Worm (Caenorhabditis elegans): ENCODE measurements around the gene nspg-7.2.

nspg-7.2 gene

ce11 chrIII:3279304-3279703, 21.1 kb upstream of the nspg-7.2 start (continued):
- no peak for TF ChIP-seq hlh-6 (tag; optimal IDR thresholded peaks at IDR 0.05)
- TF ChIP-seq fax-1 (tag; optimal IDR thresholded peaks at IDR 0.05) = no peak
- peak; percentile 1 for TF ChIP-seq K09A11.1 (tag; optimal IDR thresholded peaks at IDR 0.05; ENCODE audit: insufficient read depth)
- TF ChIP-seq ceh-34 (tag; optimal IDR thresholded peaks at IDR 0.05) = no peak
- no peak for TF ChIP-seq nhr-11 (tag; optimal IDR thresholded peaks at IDR 0.05)
- TF ChIP-seq unc-86 (tag; optimal IDR thresholded peaks at IDR 0.05) = no peak
- TF ChIP-seq ztf-16 (tag; optimal IDR thresholded peaks at IDR 0.05) = no peak
- TF ChIP-seq hlh-13 (GFP tag; optimal IDR thresholded peaks at IDR 0.05) = no peak
- no peak for TF ChIP-seq zip-5 (tag; optimal IDR thresholded peaks at IDR 0.05)
- TF ChIP-seq pha-4 (tag; optimal IDR thresholded peaks at IDR 0.05) = no peak
- no peak for TF ChIP-seq pqm-1 (tag; optimal IDR thresholded peaks at IDR 0.05)
- no peak for TF ChIP-seq ceh-48 (tag; optimal IDR thresholded peaks at IDR 0.05)
- no peak for TF ChIP-seq rnt-1 (tag; optimal IDR thresholded peaks at IDR 0.05)
- TF ChIP-seq fkh-6 (tag; optimal IDR thresholded peaks at IDR 0.05) = no peak
- TF ChIP-seq npax-4 (tag; optimal IDR thresholded peaks at IDR 0.05) = no peak
- TF ChIP-seq dve-1 (tag; optimal IDR thresholded peaks at IDR 0.05) = peak; percentile 54
- TF ChIP-seq lim-6 (tag; optimal IDR thresholded peaks at IDR 0.05) = no peak
- no peak for TF ChIP-seq nhr-232 (tag; optimal IDR thresholded peaks at IDR 0.05)
- TF ChIP-seq C08G9.2 (tag; optimal IDR thresholded peaks at IDR 0.05) = no peak
- no peak for TF ChIP-seq ceh-22 (tag; optimal IDR thresholded peaks at IDR 0.05)
- no peak for TF ChIP-seq pag-3 (tag; optimal IDR thresholded peaks at IDR 0.05; ENCODE audit: borderline replicate concordance)
- no peak for TF ChIP-seq Y22D7AL.16 (tag; optimal IDR thresholded peaks at IDR 0.05)
- peak; percentile 3 for TF ChIP-seq tbx-2 (tag; optimal IDR thresholded peaks at IDR 0.05)
- no peak for TF ChIP-seq gmeb-2 (tag; optimal IDR thresholded peaks at IDR 0.05)
- no peak for TF ChIP-seq madf-2 (tag; optimal IDR thresholded peaks at IDR 0.05)
- no peak for TF ChIP-seq hlh-15 (tag; optimal IDR thresholded peaks at IDR 0.05)
- peak; percentile 22 for TF ChIP-seq ceh-31 (tag; optimal IDR thresholded peaks at IDR 0.05)
- no peak for TF ChIP-seq odd-2 (tag; optimal IDR thresholded peaks at IDR 0.05)
- TF ChIP-seq pat-9 (tag; optimal IDR thresholded peaks at IDR 0.05) = no peak
- no peak for TF ChIP-seq ceh-9 (tag; optimal IDR thresholded peaks at IDR 0.05)
- TF ChIP-seq ceh-45 (GFP tag; IDR thresholded peaks at IDR 0.05) = no peak

- TF ChIP-seq pros-1 (tag; optimal IDR thresholded peaks at IDR 0.05) (no peak), pha-4 (tag; optimal IDR thresholded peaks at IDR 0.05) (no peak), K02D7.2 (tag; optimal IDR thresholded peaks at IDR 0.05) (no peak), ttx-3 (tag; optimal IDR thresholded peaks at IDR 0.05) (no peak), tbx-2 (tag; optimal IDR thresholded peaks at IDR 0.05) (no peak), fkh-10 (GFP tag; optimal IDR thresholded peaks at IDR 0.05) (no peak), ceh-31 (tag; optimal IDR thresholded peaks at IDR 0.05) (no peak), pha-2 (tag; optimal IDR thresholded peaks at IDR 0.05) (no peak), nhr-232 (tag; optimal IDR thresholded peaks at IDR 0.05) (no peak), fkh-6 (tag; optimal IDR thresholded peaks at IDR 0.05) (no peak), Y22D7AL.16 (tag; optimal IDR thresholded peaks at IDR 0.05) (no peak), dmd-4 (tag; optimal IDR thresholded peaks at IDR 0.05; ENCODE audit: borderline replicate concordance) (no peak), dve-1 (tag; optimal IDR thresholded peaks at IDR 0.05) (no peak), hlh-15 (tag; optimal IDR thresholded peaks at IDR 0.05) (no peak), ceh-45 (GFP tag; IDR thresholded peaks at IDR 0.05) (no peak), unc-86 (tag; optimal IDR thresholded peaks at IDR 0.05) (no peak), elt-2 (tag; optimal IDR thresholded peaks at IDR 0.05) (no peak), lin-11 (tag; optimal IDR thresholded peaks at IDR 0.05) (no peak), unc-3 (GFP tag; conservative IDR thresholded peaks at IDR 0.05) (no peak), unc-3 (tag; optimal IDR thresholded peaks at IDR 0.05) (no peak), nfya-1 (tag; optimal IDR thresholded peaks at IDR 0.05) (no peak)
These were observed 20.4 kb upstream of the nspg-7.2 start, which contains the start of gene Y53G8AM.8 for ce11 chrIII:3278610-3279009. Gene Y53G8AM.8 (minus strand): TSS chrIII:3278710.
